Fruit fly (Drosophila melanogaster): ENCODE results near the gene CG6380.

Gene CG6380

DNA sequence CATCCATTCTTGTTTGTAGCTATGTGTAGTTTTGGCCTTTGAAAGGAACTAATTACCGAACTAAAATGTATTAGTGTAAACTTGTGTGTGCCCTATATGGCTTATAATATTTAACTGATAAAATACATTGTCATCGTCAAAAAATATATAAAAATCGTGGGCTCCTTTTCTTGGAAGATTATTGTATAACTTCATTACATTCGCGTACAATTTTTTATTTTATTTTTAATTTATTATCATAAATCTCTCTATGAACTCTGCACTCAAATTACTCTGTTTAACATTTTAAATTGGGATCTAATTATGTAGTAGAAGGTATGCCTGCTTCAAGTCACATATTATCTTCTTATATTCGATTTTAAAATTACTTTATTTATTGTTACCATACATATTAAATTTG, at the start of gene CG6380:
Gene CG6380 (minus strand): TSS at position 101 of the 400 bp plus-strand sequence.
- TF ChIP-seq EcR (GFP tag; optimal IDR thresholded peaks at IDR 0.05) (no peak), CG8478 (optimal IDR thresholded peaks at IDR 0.05) (no peak), Dll (optimal IDR thresholded peaks at IDR 0.05) (no peak), psq (optimal IDR thresholded peaks at IDR 0.05) (no peak), pan (optimal IDR thresholded peaks at IDR 0.05) (no peak), usp (GFP tag; optimal IDR thresholded peaks at IDR 0.05) (no peak)

DNA sequence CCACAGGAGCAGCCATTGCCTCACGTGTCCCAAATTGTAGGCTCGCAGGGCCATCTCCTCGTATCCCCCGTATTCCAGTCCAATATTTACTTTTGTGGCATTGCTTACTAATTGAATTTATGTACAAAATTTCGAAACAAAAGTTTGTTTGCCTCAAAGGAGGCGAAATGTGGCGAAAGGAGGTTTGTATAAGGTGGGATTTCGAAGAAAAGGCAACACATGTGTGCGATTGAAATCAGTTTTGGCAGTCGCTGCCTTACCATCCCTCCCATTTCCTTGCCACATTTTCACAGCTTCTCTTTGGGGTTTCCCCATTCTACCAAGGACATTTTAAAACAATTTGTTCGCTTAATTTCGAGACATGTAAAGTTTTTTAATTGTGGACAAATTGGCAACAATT, 28.6 kb upstream of the CG6380 start, which contains the start of gene CG45691:
Gene CG45691 (minus strand): TSS at position 101 of the 400 bp plus-strand sequence.
- no peak for TF ChIP-seq usp (GFP tag; optimal IDR thresholded peaks at IDR 0.05)
- no peak for TF ChIP-seq Dll (optimal IDR thresholded peaks at IDR 0.05)
- no peak for TF ChIP-seq CG8478 (optimal IDR thresholded peaks at IDR 0.05)
- no peak for TF ChIP-seq EcR (GFP tag; optimal IDR thresholded peaks at IDR 0.05)
- no peak for TF ChIP-seq psq (optimal IDR thresholded peaks at IDR 0.05)
- TF ChIP-seq pan (optimal IDR thresholded peaks at IDR 0.05): no peak

DNA sequence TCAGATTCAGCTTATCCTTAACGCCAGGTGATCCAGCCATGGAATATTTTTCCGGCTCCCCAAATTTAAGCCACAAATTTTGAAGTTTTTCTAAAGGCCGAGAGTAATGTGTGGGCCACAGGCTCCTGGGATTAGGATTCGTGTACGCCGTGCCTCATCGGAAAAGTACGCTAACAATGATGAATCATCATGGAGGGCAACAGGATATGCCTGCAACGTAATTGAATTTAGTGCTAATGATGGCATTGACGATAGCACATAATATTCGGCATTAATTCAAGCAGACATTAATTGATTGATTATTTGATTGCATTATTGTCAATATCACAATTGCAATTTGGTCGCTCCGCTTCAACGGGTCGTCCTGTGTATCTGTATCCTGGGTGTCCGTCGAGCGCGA, 19.7 kb upstream of the CG6380 start, which contains the start of gene CG34170:
Gene CG34170 (minus strand): TSS at position 101 of the 400 bp plus-strand sequence.
- TF ChIP-seq Dll (optimal IDR thresholded peaks at IDR 0.05): no peak
- no peak for TF ChIP-seq pan (optimal IDR thresholded peaks at IDR 0.05)
- TF ChIP-seq psq (optimal IDR thresholded peaks at IDR 0.05): no peak
- TF ChIP-seq CG8478 (optimal IDR thresholded peaks at IDR 0.05): no peak
- no peak for TF ChIP-seq usp (GFP tag; optimal IDR thresholded peaks at IDR 0.05)

DNA sequence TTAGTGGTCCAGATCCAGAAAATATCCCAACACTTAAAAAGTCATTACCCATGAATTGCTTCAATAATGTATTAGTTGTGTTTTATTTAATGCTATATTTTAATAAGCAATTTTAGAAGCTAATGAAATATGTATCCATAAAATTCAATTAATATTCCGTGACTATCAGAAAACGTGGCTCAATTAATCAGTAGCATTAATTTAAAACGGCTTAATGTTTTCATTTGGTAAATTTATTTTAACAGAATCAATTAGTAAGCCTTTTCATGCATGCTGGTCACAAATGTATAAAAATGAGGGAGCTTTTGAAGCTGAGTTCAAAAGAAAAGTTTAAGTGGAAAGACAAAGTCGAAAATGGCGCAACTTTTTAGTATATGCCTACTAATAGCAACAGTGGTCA, 6.1 kb downstream of the CG6380 start, which contains the start of gene CG15140:
Gene CG15140 (plus strand): TSS at position 301 of the 400 bp plus-strand sequence.
- TF ChIP-seq CG8478 (optimal IDR thresholded peaks at IDR 0.05) (no peak), Dll (optimal IDR thresholded peaks at IDR 0.05) (no peak), pan (optimal IDR thresholded peaks at IDR 0.05) (no peak), usp (GFP tag; optimal IDR thresholded peaks at IDR 0.05) (no peak)

DNA sequence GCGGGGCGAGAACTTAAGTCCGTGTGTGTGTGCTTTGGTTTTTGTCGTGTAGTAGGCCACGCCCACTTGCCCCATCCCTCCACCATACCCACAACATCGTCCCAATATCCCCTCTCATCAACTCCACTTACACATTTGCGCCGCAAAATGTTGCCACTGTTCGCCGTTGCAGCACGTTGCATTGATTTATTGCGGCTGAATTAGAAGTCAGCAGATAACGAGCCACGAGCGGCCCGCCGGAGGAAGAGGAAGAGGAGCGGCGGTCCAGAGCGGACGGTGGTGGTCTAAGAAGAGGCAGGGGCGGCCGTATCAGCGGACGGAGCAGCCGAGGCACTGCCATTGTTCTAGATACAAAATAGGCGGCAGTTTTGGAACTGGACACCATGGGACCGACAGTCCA, 22.3 kb downstream of the CG6380 start:
- no peak for TF ChIP-seq pan (optimal IDR thresholded peaks at IDR 0.05)
- TF ChIP-seq CG8478 (optimal IDR thresholded peaks at IDR 0.05): no peak
- no peak for TF ChIP-seq usp (GFP tag; optimal IDR thresholded peaks at IDR 0.05)
- TF ChIP-seq EcR (GFP tag; optimal IDR thresholded peaks at IDR 0.05): no peak
- TF ChIP-seq psq (optimal IDR thresholded peaks at IDR 0.05): no peak
- no peak for TF ChIP-seq Dll (optimal IDR thresholded peaks at IDR 0.05)

DNA sequence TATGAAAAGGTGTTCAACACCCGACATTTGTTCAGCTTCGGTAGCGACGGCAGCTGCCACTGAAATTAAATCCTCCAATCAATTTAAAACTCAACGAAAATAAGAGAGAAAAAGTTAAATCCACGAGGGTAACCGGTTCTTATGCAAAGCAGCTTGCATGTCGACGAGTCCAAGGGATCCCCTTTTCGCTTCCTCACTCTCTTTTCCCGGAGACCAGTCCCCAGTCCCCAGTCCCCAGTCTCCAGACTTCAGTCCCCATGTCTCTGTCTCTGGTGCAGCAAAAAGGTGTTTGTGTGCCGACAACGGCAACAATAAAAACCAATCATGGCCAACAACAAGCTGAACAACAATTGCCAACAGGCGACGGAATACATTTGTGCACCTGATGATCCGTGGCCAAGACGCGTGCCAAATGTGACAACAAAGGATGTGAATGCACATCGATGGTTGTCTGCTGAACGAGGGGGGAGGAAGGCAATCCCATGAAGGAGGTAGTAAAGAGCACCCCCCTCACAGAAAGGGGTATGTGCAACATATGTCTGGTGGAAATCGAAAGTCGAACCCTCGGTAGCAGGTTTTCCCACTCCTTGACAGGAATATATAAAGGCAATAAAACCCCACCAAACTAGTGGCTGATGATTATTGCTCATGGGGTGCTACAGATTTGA, 23.8 kb downstream of the CG6380 start:
- no peak for TF ChIP-seq CG8478 (optimal IDR thresholded peaks at IDR 0.05)
- TF ChIP-seq pan (optimal IDR thresholded peaks at IDR 0.05): no peak
- TF ChIP-seq psq (optimal IDR thresholded peaks at IDR 0.05): no peak
- no peak for TF ChIP-seq usp (GFP tag; optimal IDR thresholded peaks at IDR 0.05)
- TF ChIP-seq Dll (optimal IDR thresholded peaks at IDR 0.05): no peak
- TF ChIP-seq EcR (GFP tag; optimal IDR thresholded peaks at IDR 0.05): no peak

DNA sequence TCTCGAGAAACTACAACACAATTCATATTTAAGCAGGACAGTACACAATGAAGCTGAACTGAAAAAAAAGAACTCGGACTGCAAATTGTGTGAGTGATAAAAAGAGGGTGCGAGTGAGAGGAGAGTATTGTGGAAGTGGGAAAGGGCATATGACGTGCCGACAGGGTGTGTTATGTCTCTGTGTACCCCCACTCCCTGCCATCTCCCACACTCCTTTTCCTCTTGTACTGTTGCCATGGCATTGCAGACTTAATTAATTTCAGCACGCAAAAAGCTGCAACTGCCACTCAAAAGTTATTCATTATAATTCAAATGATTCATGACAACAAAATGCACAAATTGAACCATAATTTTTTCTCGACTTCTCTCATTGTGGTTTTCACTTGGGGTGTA, 24.6 kb downstream of the CG6380 start:
- TF ChIP-seq EcR (GFP tag; optimal IDR thresholded peaks at IDR 0.05): no peak
- TF ChIP-seq CG8478 (optimal IDR thresholded peaks at IDR 0.05): no peak
- TF ChIP-seq Dll (optimal IDR thresholded peaks at IDR 0.05): no peak
- TF ChIP-seq usp (GFP tag; optimal IDR thresholded peaks at IDR 0.05): no peak
- TF ChIP-seq pan (optimal IDR thresholded peaks at IDR 0.05): no peak
- no peak for TF ChIP-seq psq (optimal IDR thresholded peaks at IDR 0.05)

DNA sequence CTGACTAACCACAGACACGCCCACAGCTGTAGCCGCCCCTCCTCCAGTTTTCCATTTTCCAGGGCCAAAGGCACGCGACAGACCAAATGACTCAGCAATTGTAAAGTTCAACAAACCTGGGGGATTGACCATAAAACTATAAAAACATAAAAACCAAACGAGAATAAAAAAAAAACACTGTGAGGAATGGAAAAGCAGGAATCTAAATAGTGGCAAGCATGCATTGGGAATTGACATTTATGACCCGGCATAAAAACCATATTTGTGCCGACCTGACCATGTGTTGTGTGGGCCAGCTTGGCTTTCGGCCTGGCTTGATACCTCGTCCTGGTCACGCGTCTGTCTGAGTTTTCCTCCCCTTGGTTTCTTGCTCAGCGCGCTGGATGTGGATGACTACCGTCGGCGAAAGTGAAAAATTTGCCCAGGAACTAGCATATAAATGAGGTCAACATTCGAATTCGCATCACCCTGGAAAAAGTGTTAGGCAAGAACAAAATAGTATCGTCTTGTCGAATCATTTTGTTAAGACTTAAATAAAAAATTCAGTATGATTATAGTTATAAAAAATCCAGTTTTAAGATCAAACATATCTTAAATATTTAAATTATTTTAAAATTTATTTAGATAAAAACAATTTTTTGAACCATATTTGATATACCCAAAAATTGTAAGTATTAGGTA, 25.2 kb downstream of the CG6380 start:
- TF ChIP-seq EcR (GFP tag; optimal IDR thresholded peaks at IDR 0.05) (peak in 1 of 2 experiments; percentile 20), psq (optimal IDR thresholded peaks at IDR 0.05) (no peak)

DNA sequence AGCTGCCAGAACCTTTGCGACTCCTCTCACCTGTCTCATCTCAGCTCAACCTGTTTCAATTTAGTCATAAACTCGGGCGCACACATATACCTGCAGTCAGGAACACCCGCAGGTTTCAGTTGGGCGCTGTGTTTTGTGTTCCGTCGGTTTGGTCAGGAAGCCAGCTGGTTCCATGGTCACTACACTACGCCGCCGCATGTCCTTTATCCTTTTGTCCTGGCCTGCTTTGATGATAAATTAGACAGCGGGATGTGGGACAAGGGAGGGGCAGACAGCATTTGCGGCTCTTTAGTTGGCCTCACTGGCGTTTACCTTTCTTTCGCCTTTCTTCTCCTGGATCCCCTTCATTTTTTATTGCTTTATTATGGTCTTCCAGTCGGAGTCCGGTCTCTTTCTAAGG, 28.6 kb downstream of the CG6380 start:
- TF ChIP-seq usp (GFP tag; optimal IDR thresholded peaks at IDR 0.05) (no peak), EcR (GFP tag; optimal IDR thresholded peaks at IDR 0.05) (no peak), psq (optimal IDR thresholded peaks at IDR 0.05) (no peak), Dll (optimal IDR thresholded peaks at IDR 0.05) (no peak), CG8478 (optimal IDR thresholded peaks at IDR 0.05) (no peak), pan (optimal IDR thresholded peaks at IDR 0.05) (no peak)

DNA sequence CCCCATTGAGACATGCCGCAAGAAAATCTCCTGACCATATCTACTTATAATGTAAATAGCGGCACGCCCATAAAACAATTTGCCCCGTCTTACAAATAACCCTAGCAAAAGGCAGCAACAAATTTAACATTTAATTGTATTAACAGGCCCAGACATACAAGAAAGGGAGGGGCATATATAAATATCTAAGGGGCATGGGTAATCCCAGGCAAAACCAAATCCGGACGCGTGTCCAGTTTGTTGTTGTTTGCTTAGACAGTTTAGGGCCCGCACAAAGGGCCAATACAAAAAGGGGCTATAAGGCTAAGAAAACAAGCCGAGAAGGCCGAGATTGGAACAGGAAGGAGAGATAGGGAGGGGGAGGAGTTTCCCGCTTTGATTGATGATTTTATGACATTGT, 29.8 kb downstream of the CG6380 start:
- TF ChIP-seq pan (optimal IDR thresholded peaks at IDR 0.05) (no peak), EcR (GFP tag; optimal IDR thresholded peaks at IDR 0.05) (no peak)

DNA sequence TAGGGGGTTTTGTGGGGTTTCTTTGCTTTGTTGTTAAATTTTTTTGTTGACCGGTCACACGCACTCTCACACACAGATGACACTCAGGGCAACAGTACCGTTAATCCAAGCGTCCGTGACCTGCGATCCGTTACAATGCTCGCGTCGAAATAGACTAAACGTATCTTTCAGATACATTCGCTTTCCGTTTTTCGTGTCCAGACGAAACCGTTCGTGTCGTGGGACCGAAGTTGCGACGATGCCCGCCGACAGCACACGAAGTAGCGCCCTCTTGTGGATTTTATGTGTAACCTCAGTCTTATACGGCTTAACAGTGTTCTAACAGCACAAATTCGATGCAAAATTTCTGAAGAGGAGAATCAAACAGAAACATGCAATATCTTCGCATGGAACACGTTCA, 31.4 kb downstream of the CG6380 start, which contains the start of gene beat-IIIc:
Gene beat-IIIc (minus strand): TSS at position 158 of the 400 bp plus-strand sequence.
- TF ChIP-seq psq (optimal IDR thresholded peaks at IDR 0.05): no peak
- TF ChIP-seq Dll (optimal IDR thresholded peaks at IDR 0.05): no peak
- TF ChIP-seq CG8478 (optimal IDR thresholded peaks at IDR 0.05): no peak
- no peak for TF ChIP-seq usp (GFP tag; optimal IDR thresholded peaks at IDR 0.05)
- TF ChIP-seq EcR (GFP tag; optimal IDR thresholded peaks at IDR 0.05): no peak
- TF ChIP-seq pan (optimal IDR thresholded peaks at IDR 0.05): no peak

DNA sequence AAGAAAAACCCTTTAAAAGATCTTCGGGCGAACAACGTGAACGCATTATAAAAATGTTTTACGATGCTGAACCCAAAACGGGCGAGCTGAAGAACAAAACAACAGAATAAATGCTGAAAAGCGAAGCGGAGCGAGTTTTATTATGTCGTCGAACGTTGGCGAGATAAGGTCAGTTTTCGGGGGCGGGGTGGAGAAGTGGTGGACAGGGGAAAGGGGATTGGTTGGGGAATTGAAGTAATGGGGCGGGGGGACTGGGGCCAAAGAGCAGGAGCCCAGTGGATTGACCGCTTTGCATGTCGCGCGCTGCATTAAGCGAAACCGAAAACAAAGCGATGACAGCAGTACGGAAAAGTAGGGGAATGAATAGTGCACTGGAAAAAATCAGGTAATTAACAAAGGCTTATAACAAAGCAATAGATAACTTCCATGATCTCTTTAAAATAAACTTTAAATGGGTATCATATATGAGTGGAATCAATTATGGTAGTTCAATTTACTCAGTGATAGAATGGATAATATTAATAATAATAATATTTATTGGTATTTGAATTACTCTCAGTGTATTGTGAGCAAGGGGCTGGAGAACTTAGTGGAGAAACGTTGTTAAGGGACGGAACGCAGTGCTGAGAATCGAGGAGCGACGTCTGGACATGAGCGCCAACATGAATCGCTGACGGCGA, 48.8 kb downstream of the CG6380 start:
- TF ChIP-seq EcR (GFP tag; optimal IDR thresholded peaks at IDR 0.05): no peak
- TF ChIP-seq usp (GFP tag; optimal IDR thresholded peaks at IDR 0.05): no peak
- no peak for TF ChIP-seq pan (optimal IDR thresholded peaks at IDR 0.05)
- no peak for TF ChIP-seq CG8478 (optimal IDR thresholded peaks at IDR 0.05)
- no peak for TF ChIP-seq Dll (optimal IDR thresholded peaks at IDR 0.05)
- TF ChIP-seq psq (optimal IDR thresholded peaks at IDR 0.05): no peak

Data from whole organism.